Fruit fly (Drosophila melanogaster): ENCODE measurements around the gene sro.
A peak's percentile ranks its signal among the peaks of the same experiment; 100 is the strongest.

sro gene

DNA sequence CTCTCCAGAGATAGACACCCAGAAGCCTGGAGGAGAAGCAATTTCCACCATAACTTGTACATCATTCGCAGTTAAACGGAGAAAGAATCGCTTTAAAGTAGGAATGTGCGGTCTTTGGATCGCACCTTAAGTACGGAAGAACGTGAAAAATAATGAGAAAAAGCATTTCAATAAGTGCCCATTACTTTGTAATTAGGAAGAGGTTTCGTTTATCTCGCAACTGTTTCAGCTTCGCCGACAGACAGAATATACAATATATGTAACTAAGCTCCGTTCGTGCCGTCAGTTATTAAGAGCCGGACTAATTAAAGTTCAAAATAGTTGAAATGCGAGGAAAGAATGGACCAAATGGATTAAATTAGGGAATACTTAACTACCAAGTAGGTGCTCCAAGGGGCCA is 23.3 kb downstream of the sro start, which contains the start of gene CG7829:
CG7829 (minus strand) TSS at position 101 of the 400 bp plus-strand sequence.
- TF ChIP-seq Mnt (GFP tag; optimal IDR thresholded peaks at IDR 0.05) = no peak
- TF ChIP-seq ovo (GFP tag; optimal IDR thresholded peaks at IDR 0.05) = no peak
- no peak for TF ChIP-seq CG12768 (GFP tag; optimal IDR thresholded peaks at IDR 0.05)
- TF ChIP-seq CG7045 (GFP tag; optimal IDR thresholded peaks at IDR 0.05) = no peak
- no peak for TF ChIP-seq CG1620 (GFP tag; optimal IDR thresholded peaks at IDR 0.05)
- TF ChIP-seq Crg-1 (GFP tag; optimal IDR thresholded peaks at IDR 0.05) = no peak
- TF ChIP-seq CG7101 (tag; optimal IDR thresholded peaks at IDR 0.05) = no peak
- TF ChIP-seq pad (GFP tag; optimal IDR thresholded peaks at IDR 0.05) = no peak
- TF ChIP-seq toe (GFP tag; optimal IDR thresholded peaks at IDR 0.05) = no peak
- TF ChIP-seq CG5204 (GFP tag; optimal IDR thresholded peaks at IDR 0.05) = no peak
- TF ChIP-seq Clk (GFP tag; optimal IDR thresholded peaks at IDR 0.05) = no peak
- no peak for TF ChIP-seq cnc (optimal IDR thresholded peaks at IDR 0.05)
- TF ChIP-seq CG33017 (tag; optimal IDR thresholded peaks at IDR 0.05) = no peak
- no peak for TF ChIP-seq Hr96 (GFP tag; optimal IDR thresholded peaks at IDR 0.05)

DNA sequence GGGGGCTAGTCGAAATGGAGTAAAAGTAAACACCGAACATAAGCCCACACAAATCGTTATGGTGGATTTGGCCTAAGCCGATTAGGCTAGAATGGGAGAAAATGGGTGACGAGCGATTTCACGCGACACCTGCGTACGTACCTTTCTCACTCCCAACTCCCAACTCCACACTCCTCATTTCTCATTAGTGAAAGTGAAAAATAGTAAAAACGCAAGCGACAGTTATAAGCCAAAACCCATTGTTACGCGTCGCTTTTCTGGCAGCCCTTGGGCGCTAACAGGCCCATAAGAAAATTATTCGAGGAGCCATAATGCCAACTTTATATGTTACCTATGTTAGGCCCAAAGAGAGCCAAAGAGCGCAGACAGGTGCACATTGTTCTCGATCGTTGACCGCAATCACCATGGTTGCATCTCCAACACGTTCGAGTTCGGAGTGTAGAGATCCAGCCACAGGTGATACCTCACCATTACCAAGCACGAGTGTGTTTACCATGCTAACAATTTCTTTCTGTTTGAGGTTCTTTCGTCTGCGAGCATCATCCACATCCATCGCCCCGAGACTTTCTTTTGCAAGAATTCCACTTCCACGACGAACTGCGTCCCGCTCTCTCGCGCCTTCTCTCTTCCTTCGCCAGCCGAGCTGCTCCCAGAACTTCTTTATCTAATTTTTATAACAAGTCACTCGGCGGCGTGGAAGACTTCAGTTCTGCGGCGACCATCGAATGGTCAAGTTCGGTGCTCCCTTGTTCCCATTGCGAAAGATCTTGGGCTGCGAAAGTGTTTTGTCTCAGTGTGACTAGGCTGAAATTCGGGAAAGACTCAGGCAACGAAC is 24.3 kb downstream of the sro start, which contains the start of gene neo:
neo (plus strand) TSS at position 698 of the 835 bp plus-strand sequence.
- TF ChIP-seq Crg-1 (GFP tag; optimal IDR thresholded peaks at IDR 0.05) (no peak), CG33017 (tag; optimal IDR thresholded peaks at IDR 0.05) (no peak), CG7101 (tag; optimal IDR thresholded peaks at IDR 0.05) (no peak), Clk (GFP tag; optimal IDR thresholded peaks at IDR 0.05) (no peak), tj (GFP tag; optimal IDR thresholded peaks at IDR 0.05) (no peak), kay (GFP tag; ENCODE audit: borderline replicate concordance) (no peak), CG12768 (GFP tag; optimal IDR thresholded peaks at IDR 0.05) (no peak)

DNA sequence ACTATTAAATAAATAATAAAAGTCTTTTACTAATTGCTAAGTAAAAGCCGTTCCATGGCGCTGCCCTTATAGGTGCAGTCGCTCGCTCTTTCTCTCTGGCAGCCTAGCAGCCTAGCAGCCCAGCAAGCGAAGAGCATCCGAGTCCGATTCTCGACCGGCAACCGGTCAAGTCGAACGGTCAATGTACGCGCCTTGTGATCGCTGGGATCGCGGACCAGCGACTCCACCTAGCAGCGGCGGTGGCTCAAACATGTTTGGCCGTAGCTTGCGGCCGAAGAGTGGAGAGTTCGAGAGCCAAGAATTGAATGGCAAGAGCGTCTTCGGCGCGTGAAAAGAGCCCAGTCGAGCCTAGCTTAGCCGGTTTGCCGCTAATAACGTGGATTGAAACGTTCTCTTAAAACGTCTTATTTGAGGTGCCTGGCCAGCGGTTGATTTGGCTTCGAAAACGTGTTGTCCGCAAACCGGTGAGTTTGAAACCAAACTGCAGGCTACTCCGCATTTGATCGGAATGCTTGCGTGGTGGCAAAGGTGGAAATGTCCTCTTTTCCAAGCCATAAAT is 34.9 kb downstream of the sro start:
- TF ChIP-seq Clk (GFP tag; optimal IDR thresholded peaks at IDR 0.05) (no peak), tj (GFP tag; optimal IDR thresholded peaks at IDR 0.05) (no peak), kay (GFP tag; ENCODE audit: borderline replicate concordance) (no peak), CG11617 (GFP tag; optimal IDR thresholded peaks at IDR 0.05) (no peak), pad (GFP tag; optimal IDR thresholded peaks at IDR 0.05) (no peak), CG5204 (GFP tag; optimal IDR thresholded peaks at IDR 0.05) (no peak), cic (GFP tag; optimal IDR thresholded peaks at IDR 0.05) (no peak), CG14711 (tag; optimal IDR thresholded peaks at IDR 0.05) (no peak), CG1620 (GFP tag; optimal IDR thresholded peaks at IDR 0.05) (no peak), CG7045 (GFP tag; optimal IDR thresholded peaks at IDR 0.05) (no peak), CG33017 (tag; optimal IDR thresholded peaks at IDR 0.05) (no peak), Hr96 (GFP tag; optimal IDR thresholded peaks at IDR 0.05) (no peak), CG7101 (tag; optimal IDR thresholded peaks at IDR 0.05) (no peak), CG12768 (GFP tag; optimal IDR thresholded peaks at IDR 0.05) (no peak), cnc (optimal IDR thresholded peaks at IDR 0.05) (no peak), Mnt (GFP tag; optimal IDR thresholded peaks at IDR 0.05) (no peak), Crg-1 (GFP tag; optimal IDR thresholded peaks at IDR 0.05) (no peak), bab1 (GFP tag; optimal IDR thresholded peaks at IDR 0.05) (no peak), toe (GFP tag; optimal IDR thresholded peaks at IDR 0.05) (no peak), ovo (GFP tag; optimal IDR thresholded peaks at IDR 0.05) (no peak)

DNA sequence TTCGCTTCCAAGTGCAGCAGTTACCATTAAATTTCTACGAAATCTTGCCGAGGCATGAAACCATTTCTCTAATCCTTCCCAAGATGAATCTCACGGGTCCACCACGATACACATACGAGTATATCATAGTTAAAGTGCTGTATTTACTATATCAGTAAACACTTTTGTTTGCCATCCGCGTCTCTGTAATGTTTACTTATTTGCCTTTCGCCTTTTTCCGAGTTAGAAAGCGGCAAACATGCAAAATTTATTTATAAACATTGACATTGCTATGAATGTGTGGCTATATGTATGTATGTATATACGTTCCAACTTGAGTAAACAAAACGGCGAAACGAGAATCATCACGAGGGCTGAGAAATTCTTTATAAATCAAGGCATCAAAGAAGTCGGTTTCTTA is 36.5 kb downstream of the sro start:
- TF ChIP-seq CG7045 (GFP tag; optimal IDR thresholded peaks at IDR 0.05) = peak; percentile 79
- peak; percentile 55 for TF ChIP-seq CG33017 (tag; optimal IDR thresholded peaks at IDR 0.05)
- TF ChIP-seq CG5204 (GFP tag; optimal IDR thresholded peaks at IDR 0.05) = no peak
- peak; percentile 17 for TF ChIP-seq CG12768 (GFP tag; optimal IDR thresholded peaks at IDR 0.05)
- TF ChIP-seq Mnt (GFP tag; optimal IDR thresholded peaks at IDR 0.05) = no peak
- TF ChIP-seq Hr96 (GFP tag; optimal IDR thresholded peaks at IDR 0.05) = peak; percentile 29
- TF ChIP-seq CG1620 (GFP tag; optimal IDR thresholded peaks at IDR 0.05) = no peak
- TF ChIP-seq CG11617 (GFP tag; optimal IDR thresholded peaks at IDR 0.05) = no peak
- peak; percentile 69 for TF ChIP-seq CG14711 (tag; optimal IDR thresholded peaks at IDR 0.05)
- TF ChIP-seq Clk (GFP tag; optimal IDR thresholded peaks at IDR 0.05) = no peak
- no peak for TF ChIP-seq ovo (GFP tag; optimal IDR thresholded peaks at IDR 0.05)
- peak; percentile 69 for TF ChIP-seq CG7101 (tag; optimal IDR thresholded peaks at IDR 0.05)
- TF ChIP-seq cic (GFP tag; optimal IDR thresholded peaks at IDR 0.05) = peak; percentile 57
- TF ChIP-seq bab1 (GFP tag; optimal IDR thresholded peaks at IDR 0.05) = no peak
- TF ChIP-seq Crg-1 (GFP tag; optimal IDR thresholded peaks at IDR 0.05) = peak; percentile 9
- TF ChIP-seq kay (GFP tag; ENCODE audit: borderline replicate concordance) = no peak
- peak; percentile 31 for TF ChIP-seq pad (GFP tag; optimal IDR thresholded peaks at IDR 0.05)
- no peak for TF ChIP-seq tj (GFP tag; optimal IDR thresholded peaks at IDR 0.05)
- no peak for TF ChIP-seq toe (GFP tag; optimal IDR thresholded peaks at IDR 0.05)
- no peak for TF ChIP-seq cnc (optimal IDR thresholded peaks at IDR 0.05)

DNA sequence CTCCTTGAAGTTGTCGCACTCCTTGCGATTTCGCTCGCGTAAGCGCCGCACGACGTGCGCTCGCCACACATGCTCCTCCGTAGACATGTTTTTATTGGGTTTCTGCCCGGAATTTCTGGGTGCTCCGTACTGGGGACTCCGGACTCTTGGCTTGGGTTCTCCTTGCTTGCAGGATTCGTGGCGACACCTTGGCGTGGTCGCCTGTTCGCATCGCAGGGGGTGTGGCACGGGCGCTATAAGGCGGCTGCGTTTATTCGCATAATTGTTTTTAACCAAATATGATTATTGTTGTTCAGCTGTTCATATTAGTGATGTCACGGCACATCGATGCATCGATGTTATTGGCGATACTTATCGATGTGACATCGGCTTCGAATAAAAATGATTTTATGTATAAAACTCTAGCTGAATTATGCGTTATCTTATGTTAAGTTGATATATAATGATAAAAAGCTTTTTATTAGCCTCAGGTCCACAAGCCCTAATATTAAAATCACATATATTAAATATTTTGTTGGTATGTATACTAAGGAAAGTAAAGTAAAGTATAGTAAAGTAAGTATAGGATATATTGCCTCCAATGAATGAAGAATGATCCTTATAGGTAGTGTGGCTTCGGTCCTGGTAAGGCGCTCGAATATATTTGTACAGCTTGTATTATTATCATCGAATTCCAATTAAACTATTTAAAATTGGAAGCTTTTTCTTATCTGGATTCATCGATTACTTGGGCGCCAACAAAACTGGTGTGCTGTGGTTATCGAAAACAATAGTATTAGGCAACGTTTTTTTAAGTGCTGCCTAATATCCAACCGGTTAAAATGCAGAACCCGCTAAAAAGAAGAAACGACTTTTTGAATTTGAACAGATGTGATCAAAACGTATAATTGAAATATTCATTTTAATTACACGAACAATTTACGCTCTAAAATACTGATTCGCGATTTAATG is 40.6 kb downstream of the sro start, which contains the start of gene Atg16:
Atg16 (minus strand) TSS at position 343 of the 951 bp plus-strand sequence.
- TF ChIP-seq ovo (GFP tag; optimal IDR thresholded peaks at IDR 0.05) (no peak), Mnt (GFP tag; optimal IDR thresholded peaks at IDR 0.05) (no peak), CG7045 (GFP tag; optimal IDR thresholded peaks at IDR 0.05) (no peak), pad (GFP tag; optimal IDR thresholded peaks at IDR 0.05) (peak; percentile 50), CG12768 (GFP tag; optimal IDR thresholded peaks at IDR 0.05) (peak; percentile 10), CG1620 (GFP tag; optimal IDR thresholded peaks at IDR 0.05) (peak; percentile 50), cic (GFP tag; optimal IDR thresholded peaks at IDR 0.05) (no peak), Crg-1 (GFP tag; optimal IDR thresholded peaks at IDR 0.05) (peak; percentile 27), CG7101 (tag; optimal IDR thresholded peaks at IDR 0.05) (peak; percentile 4), kay (GFP tag; ENCODE audit: borderline replicate concordance) (peak; percentile 49), CG33017 (tag; optimal IDR thresholded peaks at IDR 0.05) (no peak), Hr96 (GFP tag; optimal IDR thresholded peaks at IDR 0.05) (no peak), bab1 (GFP tag; optimal IDR thresholded peaks at IDR 0.05) (peak; percentile 7), CG5204 (GFP tag; optimal IDR thresholded peaks at IDR 0.05) (peak; percentile 30), CG14711 (tag; optimal IDR thresholded peaks at IDR 0.05) (no peak), CG11617 (GFP tag; optimal IDR thresholded peaks at IDR 0.05) (peak; percentile 19), toe (GFP tag; optimal IDR thresholded peaks at IDR 0.05) (peak; percentile 31), cnc (optimal IDR thresholded peaks at IDR 0.05) (no peak), Clk (GFP tag; optimal IDR thresholded peaks at IDR 0.05) (no peak), tj (GFP tag; optimal IDR thresholded peaks at IDR 0.05) (no peak)

Data from whole organism, adult.